Fruit fly (Drosophila melanogaster): ENCODE measurements around the gene CG32755.
A peak's percentile ranks its signal among the peaks of the same experiment; 100 is the strongest.

The CG32755 gene

DNA sequence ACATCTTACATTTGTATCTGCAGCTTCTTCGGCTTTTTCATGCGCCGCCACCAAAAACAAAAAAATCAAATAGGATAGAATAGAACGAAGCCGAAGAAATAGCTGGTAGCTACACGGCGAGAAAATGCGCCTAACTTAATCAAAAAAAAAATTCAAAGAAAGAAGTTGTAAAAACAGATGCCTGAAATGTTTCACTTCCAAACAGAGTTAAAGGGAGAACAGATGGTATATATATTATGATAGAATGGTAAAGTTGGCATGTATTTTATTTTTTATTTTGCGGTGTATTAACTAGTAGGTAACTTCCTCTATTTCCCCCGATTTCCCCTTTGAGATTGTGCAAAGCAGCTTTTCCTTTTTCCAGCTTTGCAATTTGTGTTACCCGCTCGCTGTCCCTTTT, 25.7 kb upstream of the CG32755 start (continued):
- peak; percentile 47 for TF ChIP-seq phol (tag; optimal IDR thresholded peaks at IDR 0.05)
- TF ChIP-seq CG12391 (tag; optimal IDR thresholded peaks at IDR 0.05): peak; percentile 27
- no peak for TF ChIP-seq her (GFP tag; optimal IDR thresholded peaks at IDR 0.05)
- TF ChIP-seq da (GFP tag; optimal IDR thresholded peaks at IDR 0.05): no peak
- no peak for TF ChIP-seq al (GFP tag; IDR thresholded peaks at IDR 0.05)
- TF ChIP-seq chif (GFP tag; optimal IDR thresholded peaks at IDR 0.05): no peak

DNA sequence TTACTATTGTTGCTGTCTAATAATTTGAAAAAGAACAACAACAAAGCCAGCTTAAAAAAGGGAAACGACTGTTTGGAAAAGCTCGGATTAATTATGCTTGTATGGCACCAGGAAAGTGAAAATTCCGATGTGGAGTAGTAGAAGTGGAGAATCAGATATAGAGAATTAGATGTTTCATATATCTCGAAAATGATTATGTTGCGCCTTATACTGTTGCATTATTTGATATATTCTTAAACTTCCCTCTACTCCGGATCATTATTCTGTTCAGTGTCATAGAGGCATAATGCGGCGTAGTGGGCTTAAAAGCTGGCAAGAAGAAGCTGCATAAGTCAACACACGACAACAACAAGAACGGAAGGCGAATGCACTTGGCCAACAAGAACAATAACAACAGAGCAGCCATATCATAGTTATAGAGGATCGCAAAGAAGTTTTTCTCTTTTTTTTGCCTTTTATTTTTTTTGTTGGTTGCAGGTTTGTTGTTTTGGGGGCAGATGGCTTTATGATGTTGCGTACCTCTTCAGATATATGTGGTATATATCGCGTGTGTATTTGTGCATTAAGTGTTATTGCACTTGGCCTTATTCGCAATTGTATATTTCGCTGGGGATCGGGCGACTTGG, 24.1 kb upstream of the CG32755 start:
- TF ChIP-seq CG18262 (tag; optimal IDR thresholded peaks at IDR 0.05) (peak; percentile 21), CG34224 (GFP tag; IDR thresholded peaks at IDR 0.05; ENCODE audit: partially characterized antibody) (no peak), CG8089 (GFP tag; optimal IDR thresholded peaks at IDR 0.05) (no peak), CG6175 (GFP tag; IDR thresholded peaks at IDR 0.05) (no peak), dysf (GFP tag; IDR thresholded peaks at IDR 0.05) (0 out of 3 replicates have a peak, but pooled peaks have one; percentile 26), klu (GFP tag; IDR thresholded peaks at IDR 0.05) (no peak), Myb (GFP tag; optimal IDR thresholded peaks at IDR 0.05) (no peak), CG16815 (GFP tag; optimal IDR thresholded peaks at IDR 0.05) (no peak), CG13775 (GFP tag; optimal IDR thresholded peaks at IDR 0.05) (no peak), wdn (GFP tag; IDR thresholded peaks at IDR 0.05) (no peak), CG12219 (GFP tag; optimal IDR thresholded peaks at IDR 0.05) (peak; percentile 18), Xrp1 (GFP tag; IDR thresholded peaks at IDR 0.05) (peak; percentile 56), CG4707 (GFP tag; optimal IDR thresholded peaks at IDR 0.05) (no peak), HLH3B (GFP tag; IDR thresholded peaks at IDR 0.05) (peak; percentile 43), CG14441 (GFP tag; IDR thresholded peaks at IDR 0.05) (peak; percentile 42; the same call in 1 of the 2 replicates), peb (GFP tag; IDR thresholded peaks at IDR 0.05) (0 out of 2 replicates have a peak, but pooled peaks have one; percentile 6), Bteb2 (GFP tag; optimal IDR thresholded peaks at IDR 0.05) (no peak), CG14710 (tag; optimal IDR thresholded peaks at IDR 0.05) (peak; percentile 6), Xbp1 (GFP tag; optimal IDR thresholded peaks at IDR 0.05) (no peak), CHES-1-like (GFP tag; optimal IDR thresholded peaks at IDR 0.05) (no peak), onecut (GFP tag; IDR thresholded peaks at IDR 0.05) (0 out of 2 replicates have a peak, but pooled peaks have one; percentile 14), bbx (GFP tag; IDR thresholded peaks at IDR 0.05; ENCODE audit: partially characterized antibody) (no peak), zen2 (GFP tag; IDR thresholded peaks at IDR 0.05; ENCODE audit: partially characterized antibody) (no peak), pho (GFP tag; optimal IDR thresholded peaks at IDR 0.05) (no peak), CG3281 (GFP tag; optimal IDR thresholded peaks at IDR 0.05) (no peak), CTCF (GFP tag; optimal IDR thresholded peaks at IDR 0.05) (no peak), CG17359 (tag; optimal IDR thresholded peaks at IDR 0.05) (peak; percentile 1), sr (GFP tag; IDR thresholded peaks at IDR 0.05) (no peak), CG6272 (GFP tag; IDR thresholded peaks at IDR 0.05) (no peak), bsh (GFP tag; optimal IDR thresholded peaks at IDR 0.05) (peak; percentile 18 to 38), ken (GFP tag; IDR thresholded peaks at IDR 0.05) (no peak), CG4404 (GFP tag; IDR thresholded peaks at IDR 0.05) (no peak), ci (GFP tag; IDR thresholded peaks at IDR 0.05) (peak; percentile 73), Sry-β (GFP tag; optimal IDR thresholded peaks at IDR 0.05) (no peak), salm (tag; optimal IDR thresholded peaks at IDR 0.05) (no peak), Dek (tag; optimal IDR thresholded peaks at IDR 0.05) (no peak), gro (GFP tag; optimal IDR thresholded peaks at IDR 0.05) (no peak), CG6791 (GFP tag; IDR thresholded peaks at IDR 0.05; ENCODE audit: partially characterized antibody) (no peak), sens (GFP tag) (peak; percentile 77), Side (GFP tag; optimal IDR thresholded peaks at IDR 0.05) (no peak), Tbp (GFP tag; optimal IDR thresholded peaks at IDR 0.05) (no peak), nau (GFP tag; optimal IDR thresholded peaks at IDR 0.05) (no peak), CG10979 (tag; optimal IDR thresholded peaks at IDR 0.05) (peak; percentile 36), CG9609 (GFP tag; optimal IDR thresholded peaks at IDR 0.05) (no peak)

Measured in whole organism, embryonic.